Fruit fly (Drosophila melanogaster): ENCODE results near the gene ND-42.

Gene ND-42

DNA sequence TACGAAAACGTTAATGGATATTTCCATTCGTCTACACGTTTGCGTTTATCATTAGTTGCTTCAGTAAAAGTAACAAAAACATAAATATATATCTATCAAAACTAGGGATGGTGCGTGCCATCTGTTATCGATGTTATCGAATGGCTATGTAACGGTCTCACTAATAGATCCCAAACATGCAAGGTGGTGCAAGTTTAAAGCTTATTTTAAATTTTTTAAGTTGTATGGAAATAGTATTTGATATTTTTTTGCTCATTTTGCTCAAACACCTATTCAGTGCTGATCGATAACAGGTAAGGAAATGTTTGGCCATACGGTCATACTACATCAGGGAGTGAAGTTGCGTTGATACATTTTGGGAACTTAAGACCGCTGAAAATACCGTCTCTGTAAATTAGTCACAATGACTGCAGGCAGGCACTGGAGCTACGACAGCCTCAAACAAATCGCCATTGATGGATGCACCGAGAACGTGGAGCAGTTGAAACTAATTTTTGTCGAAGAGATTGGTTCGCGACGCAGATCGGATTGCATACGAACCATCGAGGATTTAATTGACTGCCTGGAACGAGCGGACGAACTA is 6.7 kb downstream of the ND-42 start, which contains the start of the genes CG45099, CG6015, pit and Fadd (continued):
- TF ChIP-seq ttk (GFP tag; IDR thresholded peaks at IDR 0.05) (no peak), wdn (GFP tag; IDR thresholded peaks at IDR 0.05) (no peak), Awh (GFP tag; IDR thresholded peaks at IDR 0.05) (no peak), gfzf (GFP tag; optimal IDR thresholded peaks at IDR 0.05) (peak; percentile 69), so (GFP tag; IDR thresholded peaks at IDR 0.05) (no peak), mam (GFP tag; optimal IDR thresholded peaks at IDR 0.05) (no peak), CG17802 (tag; optimal IDR thresholded peaks at IDR 0.05) (no peak), CG10654 (GFP tag; optimal IDR thresholded peaks at IDR 0.05) (no peak), CG13424 (tag; optimal IDR thresholded peaks at IDR 0.05) (no peak), Atf6 (GFP tag; IDR thresholded peaks at IDR 0.05) (no peak), Mrtf (GFP tag; IDR thresholded peaks at IDR 0.05) (no peak), cad (GFP tag; optimal IDR thresholded peaks at IDR 0.05) (no peak), CG12659 (GFP tag; optimal IDR thresholded peaks at IDR 0.05) (peak; percentile 43), CG12236 (GFP tag; optimal IDR thresholded peaks at IDR 0.05) (no peak), CG15269 (tag; optimal IDR thresholded peaks at IDR 0.05) (no peak), CG6683 (GFP tag; optimal IDR thresholded peaks at IDR 0.05) (no peak), CG15011 (GFP tag; optimal IDR thresholded peaks at IDR 0.05) (no peak), fu2 (GFP tag; optimal IDR thresholded peaks at IDR 0.05) (no peak), CG2116 (GFP tag; optimal IDR thresholded peaks at IDR 0.05) (peak; percentile 74), CG1647 (GFP tag; optimal IDR thresholded peaks at IDR 0.05) (no peak), CG31388 (GFP tag; optimal IDR thresholded peaks at IDR 0.05) (no peak), lov (optimal IDR thresholded peaks at IDR 0.05) (no peak), lov (GFP tag; IDR thresholded peaks at IDR 0.05) (no peak), eve (GFP tag; optimal IDR thresholded peaks at IDR 0.05) (no peak), CG10565 (GFP tag; optimal IDR thresholded peaks at IDR 0.05) (no peak), CG6854 (GFP tag; optimal IDR thresholded peaks at IDR 0.05) (no peak), CG8478 (optimal IDR thresholded peaks at IDR 0.05) (no peak), CG7786 (GFP tag; optimal IDR thresholded peaks at IDR 0.05) (no peak), tup (GFP tag; optimal IDR thresholded peaks at IDR 0.05) (no peak), CG1024 (GFP tag; IDR thresholded peaks at IDR 0.05) (no peak), ac (GFP tag; optimal IDR thresholded peaks at IDR 0.05) (no peak), CG13123 (GFP tag; optimal IDR thresholded peaks at IDR 0.05) (no peak), stc (GFP tag; IDR thresholded peaks at IDR 0.05) (no peak), Hr39 (optimal IDR thresholded peaks at IDR 0.05) (no peak), dmrt11E (tag; optimal IDR thresholded peaks at IDR 0.05) (no peak), emc (GFP tag; optimal IDR thresholded peaks at IDR 0.05) (no peak), CG33213 (GFP tag; optimal IDR thresholded peaks at IDR 0.05) (no peak), CG4707 (GFP tag; optimal IDR thresholded peaks at IDR 0.05) (no peak), Dp (GFP tag; optimal IDR thresholded peaks at IDR 0.05) (peak; percentile 14), bsh (GFP tag; optimal IDR thresholded peaks at IDR 0.05) (no peak), Eip74EF (GFP tag; optimal IDR thresholded peaks at IDR 0.05) (no peak), Fer2 (tag; optimal IDR thresholded peaks at IDR 0.05) (no peak), sim (GFP tag; IDR thresholded peaks at IDR 0.05) (no peak), gem (tag; optimal IDR thresholded peaks at IDR 0.05) (no peak), CG3838 (GFP tag; optimal IDR thresholded peaks at IDR 0.05) (no peak), CG30431 (GFP tag; optimal IDR thresholded peaks at IDR 0.05) (no peak), cg (GFP tag; optimal IDR thresholded peaks at IDR 0.05) (no peak), Atf3 (GFP tag; optimal IDR thresholded peaks at IDR 0.05) (no peak), tio (GFP tag; optimal IDR thresholded peaks at IDR 0.05) (no peak), HLHmδ (GFP tag; optimal IDR thresholded peaks at IDR 0.05) (no peak), TFAM (GFP tag; optimal IDR thresholded peaks at IDR 0.05) (no peak), Bteb2 (GFP tag; optimal IDR thresholded peaks at IDR 0.05) (no peak)

All from whole organism, embryonic.